Worm (Caenorhabditis elegans) whole organism, L3 larva: ENCODE data around the gene pqn-75.
A peak's percentile ranks its signal among the peaks of the same experiment; 100 is the strongest.

ENCODE experiments used
- R02D3.7 ChIP-seq: fragments of 150-350 bp; optimal IDR thresholded peaks from 2 replicates; lab custom pipeline; 2014; ENCODE audit warnings: missing biosample characterization, missing genetic modification characterization
- ZK546.5 ChIP-seq: sonication (generic microtip); optimal IDR thresholded peaks from 2 replicates; lab custom pipeline; 2017; ENCODE audit warnings: missing biosample characterization, missing genetic modification characterization
- aly-2 ChIP-seq: fragments of 150-350 bp; optimal IDR thresholded peaks from 2 replicates; lab custom pipeline; 2014; ENCODE audit warnings: missing biosample characterization, missing genetic modification characterization
- ama-1 ChIP-seq: fragments of 150-350 bp; optimal IDR thresholded peaks from 2 replicates; lab custom pipeline; 2018
- ceh-16 ChIP-seq: sonication (generic microtip); optimal IDR thresholded peaks from 2 replicates; lab custom pipeline; 2017; ENCODE audit warnings: missing biosample characterization, missing genetic modification characterization
- ceh-28 ChIP-seq: fragments of 150-350 bp; optimal IDR thresholded peaks from 2 replicates; lab custom pipeline; 2014; ENCODE audit warnings: missing biosample characterization, missing genetic modification reagents, missing genetic modification characterization
- ceh-82 ChIP-seq: fragments of 150-350 bp; optimal IDR thresholded peaks from 2 replicates; lab custom pipeline; 2014; ENCODE audit warnings: missing biosample characterization, missing genetic modification characterization
- ceh-9 ChIP-seq: sonication (generic microtip); optimal IDR thresholded peaks from 2 replicates; lab custom pipeline; 2018; ENCODE audit warnings: missing biosample characterization, missing genetic modification characterization
- daf-12 ChIP-seq: fragments of 150-350 bp; optimal IDR thresholded peaks from 2 replicates; lab custom pipeline; 2014; ENCODE audit warnings: missing biosample characterization, missing genetic modification reagents, missing genetic modification characterization
- egl-27 ChIP-seq: sonication (generic microtip); optimal IDR thresholded peaks from 4 replicates; lab custom pipeline; 2017; ENCODE audit warnings: missing biosample characterization, missing genetic modification reagents, missing genetic modification characterization
- egl-5 ChIP-seq: fragments of 150-350 bp; optimal IDR thresholded peaks from 2 replicates; lab custom pipeline; 2017; ENCODE audit warnings: missing biosample characterization, missing genetic modification reagents, missing genetic modification characterization, inconsistent platforms
- elt-1 ChIP-seq: fragments of 150-350 bp; optimal IDR thresholded peaks from 2 replicates; lab custom pipeline; 2014; ENCODE audit warnings: missing biosample characterization, missing genetic modification characterization
- elt-2 ChIP-seq: sonication (generic microtip); optimal IDR thresholded peaks from 2 replicates; lab custom pipeline; 2016; ENCODE audit warnings: missing genetic modification reagents, mild to moderate bottlenecking, missing genetic modification characterization, missing compliant biosample characterization
- elt-3 ChIP-seq, 3 experiments: fragments of 150-350 bp in 1 of 3; sonication (generic microtip) in 2 of 3; optimal IDR thresholded peaks; 2 replicates in 2 of 3; 4 replicates in 1 of 3; lab custom pipeline; 2014 to 2017; ENCODE audit warnings: missing biosample characterization in 3 of 3, missing genetic modification characterization in 3 of 3
- eor-1 ChIP-seq, 2 experiments: fragments of 150-350 bp; optimal IDR thresholded peaks; 2 replicates each; lab custom pipeline; 2014 to 2018; ENCODE audit warnings: missing biosample characterization in 2 of 2, missing genetic modification characterization in 2 of 2
- fkh-2 ChIP-seq: fragments of 150-350 bp; optimal IDR thresholded peaks from 2 replicates; lab custom pipeline; 2014; ENCODE audit warnings: missing biosample characterization, missing genetic modification reagents, missing genetic modification characterization
- fos-1 ChIP-seq: fragments of 150-350 bp; optimal IDR thresholded peaks from 2 replicates; lab custom pipeline; 2014; ENCODE audit warnings: missing biosample characterization, missing genetic modification characterization
- hmg-11 ChIP-seq: sonication (generic microtip); optimal IDR thresholded peaks from 2 replicates; lab custom pipeline; 2016; ENCODE audit warnings: missing genetic modification characterization, missing compliant biosample characterization
- jun-1 ChIP-seq: fragments of 150-350 bp; optimal IDR thresholded peaks from 2 replicates; lab custom pipeline; 2014; ENCODE audit warnings: missing biosample characterization, missing genetic modification reagents, missing genetic modification characterization
- lin-15B ChIP-seq: fragments of 150-350 bp; optimal IDR thresholded peaks from 2 replicates; lab custom pipeline; 2014; ENCODE audit warnings: missing biosample characterization, missing genetic modification characterization
- lsy-12 ChIP-seq: sonication (generic microtip); optimal IDR thresholded peaks from 2 replicates; lab custom pipeline; 2016; ENCODE audit warnings: mild to moderate bottlenecking, missing genetic modification characterization, missing compliant biosample characterization
- mdl-1 ChIP-seq: fragments of 150-350 bp; optimal IDR thresholded peaks from 2 replicates; lab custom pipeline; 2014; ENCODE audit warnings: missing biosample characterization, missing genetic modification characterization
- mml-1 ChIP-seq: fragments of 150-350 bp; sonication (generic microtip); optimal IDR thresholded peaks from 3 replicates; lab custom pipeline; 2014; ENCODE audit warnings: missing biosample characterization, missing genetic modification characterization
- nhr-12 ChIP-seq: fragments of 150-350 bp; optimal IDR thresholded peaks from 2 replicates; lab custom pipeline; 2014; ENCODE audit warnings: missing biosample characterization, missing genetic modification characterization
- nhr-23 ChIP-seq: fragments of 150-350 bp; optimal IDR thresholded peaks from 2 replicates; lab custom pipeline; 2014; ENCODE audit warnings: missing biosample characterization, missing genetic modification reagents, missing genetic modification characterization
- nhr-237 ChIP-seq: fragments of 150-350 bp; optimal IDR thresholded peaks from 2 replicates; lab custom pipeline; 2014; ENCODE audit warnings: missing biosample characterization, missing genetic modification characterization
- nhr-28 ChIP-seq: fragments of 150-350 bp; optimal IDR thresholded peaks from 2 replicates; lab custom pipeline; 2014; ENCODE audit warnings: missing biosample characterization, missing genetic modification characterization
- nhr-43 ChIP-seq: sonication (generic microtip); optimal IDR thresholded peaks from 2 replicates; lab custom pipeline; 2016; ENCODE audit warnings: mild to moderate bottlenecking, missing genetic modification characterization, missing compliant biosample characterization; ENCODE audit not compliant: poor library complexity, severe bottlenecking
- nhr-67 ChIP-seq: fragments of 150-350 bp; optimal IDR thresholded peaks from 2 replicates; lab custom pipeline; 2014; ENCODE audit warnings: missing biosample characterization, missing genetic modification characterization
- nhr-76 ChIP-seq: fragments of 150-350 bp; sonication (generic microtip); optimal IDR thresholded peaks from 5 replicates; lab custom pipeline; 2014; ENCODE audit warnings: missing biosample characterization, missing genetic modification characterization
- nhr-77 ChIP-seq: fragments of 150-350 bp; optimal IDR thresholded peaks from 2 replicates; lab custom pipeline; 2014; ENCODE audit warnings: missing biosample characterization, missing genetic modification characterization
- pha-4 ChIP-seq: fragments of 150-350 bp; optimal IDR thresholded peaks from 2 replicates; lab custom pipeline; 2014; ENCODE audit warnings: missing biosample characterization, missing genetic modification reagents, missing genetic modification characterization
- pqm-1 ChIP-seq: fragments of 150-350 bp; optimal IDR thresholded peaks from 2 replicates; lab custom pipeline; 2017; ENCODE audit warnings: missing biosample characterization, missing genetic modification characterization, inconsistent platforms
- skn-1 ChIP-seq: fragments of 150-350 bp; optimal IDR thresholded peaks from 2 replicates; lab custom pipeline; 2014; ENCODE audit warnings: missing biosample characterization, missing genetic modification characterization
- snpc-4 ChIP-seq: fragments of 150-350 bp; optimal IDR thresholded peaks from 2 replicates; lab custom pipeline; 2014; ENCODE audit warnings: missing biosample characterization, missing genetic modification characterization
- tbx-2 ChIP-seq: sonication (generic microtip); optimal IDR thresholded peaks from 2 replicates; lab custom pipeline; 2016; ENCODE audit warnings: mild to moderate bottlenecking, missing genetic modification characterization, missing compliant biosample characterization
- unc-62 ChIP-seq: fragments of 150-350 bp; sonication (generic microtip); optimal IDR thresholded peaks from 4 replicates; lab custom pipeline; 2014; ENCODE audit warnings: missing biosample characterization, missing genetic modification reagents, missing genetic modification characterization
- ztf-11 ChIP-seq: fragments of 150-350 bp; optimal IDR thresholded peaks from 2 replicates; lab custom pipeline; 2014; ENCODE audit warnings: missing biosample characterization, missing genetic modification characterization
- ztf-4 ChIP-seq: fragments of 150-350 bp; optimal IDR thresholded peaks from 2 replicates; lab custom pipeline; 2014; ENCODE audit warnings: missing biosample characterization, missing genetic modification characterization

The pqn-75 gene

ce11 chrIV:4051539-4051938 is 20.6 kb upstream of the pqn-75 start, which contains the start of gene wrt-5:
Gene wrt-5 (minus strand): TSS chrIV:4051639.
- TF ChIP-seq pha-4: peak; percentile 7
- TF ChIP-seq aly-2 (tag; lab: Kevin White, UChicago): no peak
- no peak for TF ChIP-seq skn-1

ce11 chrIV:4052274-4052673 is 19.9 kb upstream of the pqn-75 start:
- TF ChIP-seq nhr-237: no peak
- TF ChIP-seq tbx-2 (tag; lab: Kevin White, UChicago): no peak
- TF ChIP-seq hmg-11: no peak

- no peak for TF ChIP-seq aly-2 (tag; lab: Kevin White, UChicago)
- no peak for TF ChIP-seq ceh-16 (tag; lab: Kevin White, UChicago)
- TF ChIP-seq skn-1: no peak
- no peak for TF ChIP-seq ztf-11 (tag; lab: Kevin White, UChicago)
- TF ChIP-seq tbx-2 (tag; lab: Kevin White, UChicago): no peak
- no peak for TF ChIP-seq ZK546.5 (tag; lab: Kevin White, UChicago)
- TF ChIP-seq nhr-28: no peak
- TF ChIP-seq elt-2 (tag; lab: Kevin White, UChicago): peak; percentile 51
These were observed 18.7 kb upstream of the pqn-75 start for ce11 chrIV:4053405-4053804.

ce11 chrIV:4055297-4055696 is 16.8 kb upstream of the pqn-75 start:
- TF ChIP-seq ZK546.5 (tag; lab: Kevin White, UChicago) (no peak), lsy-12 (tag; lab: Kevin White, UChicago) (no peak), mdl-1 (no peak), nhr-77 (tag; lab: Kevin White, UChicago) (no peak), nhr-76 (tag; lab: Kevin White, UChicago) (no peak), lin-15B (tag; lab: Kevin White, UChicago) (no peak), elt-1 (tag; lab: Kevin White, UChicago) (no peak), nhr-43 (tag; lab: Kevin White, UChicago) (no peak), elt-3 (tag; optimal IDR thresholded peaks at IDR 0.05; lab: Kevin White, UChicago) (no peak), pha-4 (no peak), ztf-4 (tag; lab: Kevin White, UChicago) (no peak), nhr-23 (tag; lab: Kevin White, UChicago) (no peak), unc-62 (GFP tag; lab: Kevin White, UChicago) (no peak), mml-1 (tag; lab: Kevin White, UChicago) (no peak), aly-2 (tag; lab: Kevin White, UChicago) (no peak), jun-1 (tag; lab: Kevin White, UChicago) (no peak), egl-27 (tag; lab: Kevin White, UChicago) (no peak), egl-5 (no peak)

- no peak for TF ChIP-seq nhr-67
- TF ChIP-seq elt-2 (tag; lab: Kevin White, UChicago): no peak
- no peak for TF ChIP-seq fkh-2
- TF ChIP-seq mml-1 (tag; lab: Kevin White, UChicago): no peak
- TF ChIP-seq ceh-9 (tag; lab: Kevin White, UChicago): no peak
- TF ChIP-seq lsy-12 (tag; lab: Kevin White, UChicago): no peak
- no peak for TF ChIP-seq nhr-28
- no peak for TF ChIP-seq R02D3.7 (tag; lab: Kevin White, UChicago)
- TF ChIP-seq ZK546.5 (tag; lab: Kevin White, UChicago): no peak
- TF ChIP-seq lin-15B (tag; lab: Kevin White, UChicago): no peak
- no peak for TF ChIP-seq ceh-82 (tag; lab: Kevin White, UChicago)
These were observed 8.6 kb upstream of the pqn-75 start, which contains the start of gene ilys-6 for ce11 chrIV:4063573-4063972. Gene ilys-6 (minus strand): TSS chrIV:4063673.

- no peak for TF ChIP-seq eor-1 (tag; optimal IDR thresholded peaks at IDR 0.05; lab: Kevin White, UChicago)
- no peak for TF ChIP-seq lsy-12 (tag; lab: Kevin White, UChicago)
- TF ChIP-seq nhr-28: no peak
- no peak for TF ChIP-seq daf-12 (tag; lab: Kevin White, UChicago)
- TF ChIP-seq pqm-1: no peak
- no peak for TF ChIP-seq snpc-4
- no peak for TF ChIP-seq ceh-28
- TF ChIP-seq ZK546.5 (tag; lab: Kevin White, UChicago): no peak
- no peak for TF ChIP-seq lin-15B (tag; lab: Kevin White, UChicago)
- TF ChIP-seq pha-4: no peak
- no peak for TF ChIP-seq fos-1 (tag; lab: Kevin White, UChicago)
- TF ChIP-seq nhr-12 (tag; lab: Kevin White, UChicago): no peak
- TF ChIP-seq nhr-43 (tag; lab: Kevin White, UChicago): no peak
- no peak for TF ChIP-seq jun-1 (tag; lab: Kevin White, UChicago)
- no peak for TF ChIP-seq elt-3 (tag; optimal IDR thresholded peaks at IDR 0.05; lab: Kevin White, UChicago)
- no peak for TF ChIP-seq ama-1
- TF ChIP-seq, all 47 proteins: peak for 0
These were observed 4.8 kb upstream of the pqn-75 start for ce11 chrIV:4067336-4067735.
